Worm (Caenorhabditis elegans) whole organism, young adult: ENCODE results near the gene sqv-3.

Experiments
- B0336.3 ChIP-seq: fragments of 200-800 bp; sonication (Bioruptor generic); IDR thresholded peaks from 2 replicates; pipeline ENCODE4 v1.3.6; 2022; ENCODE audit warnings: missing genetic modification characterization, missing compliant biosample characterization
- C06A6.2 ChIP-seq: fragments of 200-800 bp; sonication (Bioruptor generic); conservative IDR thresholded peaks from 2 replicates; pipeline ENCODE4 v1.3.6; 2022; ENCODE audit warnings: missing genetic modification characterization, missing compliant biosample characterization
- F22D6.2 ChIP-seq: sonication (generic microtip); optimal IDR thresholded peaks from 2 replicates; lab custom pipeline; 2016; ENCODE audit warnings: mild to moderate bottlenecking, missing genetic modification characterization, missing compliant biosample characterization
- F49E8.2 ChIP-seq: sonication (generic microtip); optimal IDR thresholded peaks from 3 replicates; lab custom pipeline; 2017; ENCODE audit warnings: missing genetic modification characterization, mild to moderate bottlenecking, missing compliant biosample characterization, antibody characterized with exemption, moderate library complexity; ENCODE audit not compliant: insufficient read depth
- F52B5.7 ChIP-seq: sonication (generic microtip); optimal IDR thresholded peaks from 2 replicates; lab custom pipeline; 2016; ENCODE audit warnings: mild to moderate bottlenecking, missing genetic modification characterization, missing compliant biosample characterization
- F57A8.1 ChIP-seq: fragments of 200-800 bp; sonication (Bioruptor generic); optimal IDR thresholded peaks from 2 replicates; lab custom pipeline; 2018; ENCODE audit warnings: mild to moderate bottlenecking, missing genetic modification characterization, moderate library complexity, missing compliant biosample characterization
- F57C9.4 ChIP-seq: sonication (generic microtip); optimal IDR thresholded peaks from 2 replicates; lab custom pipeline; 2017; ENCODE audit warnings: mild to moderate bottlenecking, missing genetic modification characterization, missing compliant biosample characterization
- T07F8.4 ChIP-seq: sonication (generic microtip); optimal IDR thresholded peaks from 2 replicates; lab custom pipeline; 2016; ENCODE audit warnings: mild to moderate bottlenecking, missing genetic modification characterization, moderate library complexity, missing compliant biosample characterization
- T26A5.8 ChIP-seq: sonication (generic microtip); optimal IDR thresholded peaks from 2 replicates; lab custom pipeline; 2016; ENCODE audit warnings: missing genetic modification characterization, missing compliant biosample characterization
- Y67H2A.10 ChIP-seq: fragments of 200-800 bp; sonication (Bioruptor generic); conservative IDR thresholded peaks from 2 replicates; pipeline ENCODE4 v1.3.6; 2022; ENCODE audit warnings: missing genetic modification reagents, missing genetic modification characterization, missing compliant biosample characterization
- Y79H2A.3 ChIP-seq: fragments of 200-800 bp; sonication (Bioruptor generic); conservative IDR thresholded peaks from 2 replicates; pipeline ENCODE4 v1.3.6; 2022; ENCODE audit warnings: missing genetic modification reagents, missing genetic modification characterization, missing compliant biosample characterization
- Y95B8A.8 ChIP-seq: fragments of 200-800 bp; sonication (Bioruptor generic); IDR thresholded peaks from 2 replicates; pipeline ENCODE4 v1.3.6; 2022; ENCODE audit warnings: missing genetic modification reagents, missing genetic modification characterization, missing compliant biosample characterization
- ZK185.1 ChIP-seq: sonication (generic microtip); optimal IDR thresholded peaks from 2 replicates; lab custom pipeline; 2016; ENCODE audit warnings: mild to moderate bottlenecking, missing genetic modification characterization, missing compliant biosample characterization; ENCODE audit not compliant: poor library complexity, severe bottlenecking
- athp-1 ChIP-seq: sonication (generic microtip); optimal IDR thresholded peaks from 2 replicates; lab custom pipeline; 2017; ENCODE audit warnings: mild to moderate bottlenecking, missing genetic modification characterization, missing compliant biosample characterization
- attf-6 ChIP-seq: fragments of 200-800 bp; sonication (Bioruptor generic); IDR thresholded peaks from 2 replicates; pipeline ENCODE4 v1.3.6; 2022; ENCODE audit warnings: missing genetic modification reagents, missing genetic modification characterization, missing compliant biosample characterization
- cebp-1 ChIP-seq, 2 experiments: fragments of 200-800 bp in 1 of 2; sonication (Bioruptor generic) in 1 of 2; sonication (generic microtip) in 1 of 2; IDR thresholded peaks in 1 of 2; optimal IDR thresholded peaks in 1 of 2; 2 replicates each; pipeline versions ENCODE4 v1.3.6 to Lab custom; 2017 to 2022; ENCODE audit warnings: missing compliant biosample characterization in 2 of 2, missing genetic modification characterization in 2 of 2, mild to moderate bottlenecking in 1 of 2, missing genetic modification reagents in 1 of 2, moderate library complexity in 1 of 2
- cebp-2 ChIP-seq: fragments of 200-800 bp; sonication (Bioruptor generic); IDR thresholded peaks from 2 replicates; pipeline ENCODE4 v1.3.6; 2022; ENCODE audit warnings: missing genetic modification characterization, missing compliant biosample characterization
- ceh-79 ChIP-seq: sonication (generic microtip); optimal IDR thresholded peaks from 2 replicates; lab custom pipeline; 2017; ENCODE audit warnings: mild to moderate bottlenecking, missing genetic modification characterization, missing compliant biosample characterization
- chd-7 ChIP-seq: sonication (generic microtip); optimal IDR thresholded peaks from 2 replicates; lab custom pipeline; 2016; ENCODE audit warnings: mild to moderate bottlenecking, missing genetic modification characterization, moderate library complexity, missing compliant biosample characterization
- dox-1 ChIP-seq: fragments of 200-800 bp; sonication (Bioruptor generic); IDR thresholded peaks from 2 replicates; pipeline ENCODE4 v1.3.6; 2022; ENCODE audit warnings: missing genetic modification reagents, missing genetic modification characterization, missing compliant biosample characterization
- dpff-1 ChIP-seq: sonication (generic microtip); optimal IDR thresholded peaks from 2 replicates; lab custom pipeline; 2017; ENCODE audit warnings: mild to moderate bottlenecking, missing genetic modification characterization, missing compliant biosample characterization
- dpl-1 ChIP-seq: fragments of 150-350 bp; optimal IDR thresholded peaks from 2 replicates; lab custom pipeline; 2014; ENCODE audit warnings: missing biosample characterization, missing genetic modification reagents, missing genetic modification characterization
- egl-44 ChIP-seq: fragments of 200-800 bp; sonication (Bioruptor generic); IDR thresholded peaks from 2 replicates; pipeline ENCODE4 v1.3.6; 2022; ENCODE audit warnings: missing genetic modification reagents, missing genetic modification characterization, missing compliant biosample characterization
- ekl-4 ChIP-seq: fragments of 200-800 bp; sonication (Bioruptor generic); IDR thresholded peaks from 2 replicates; pipeline ENCODE4 v1.3.6; 2022; ENCODE audit warnings: missing genetic modification reagents, missing genetic modification characterization, missing compliant biosample characterization
- ets-4 ChIP-seq: fragments of 200-800 bp; sonication (Bioruptor generic); optimal IDR thresholded peaks from 2 replicates; lab custom pipeline; 2018; ENCODE audit warnings: mild to moderate bottlenecking, missing genetic modification characterization, missing compliant biosample characterization
- fkh-3 ChIP-seq: sonication (generic microtip); optimal IDR thresholded peaks from 2 replicates; lab custom pipeline; 2016; ENCODE audit warnings: mild to moderate bottlenecking, missing genetic modification characterization, missing compliant biosample characterization
- him-1 ChIP-seq: sonication (generic microtip); optimal IDR thresholded peaks from 2 replicates; lab custom pipeline; 2016; ENCODE audit warnings: missing genotype, missing genetic modification reagents, missing genetic modification characterization, missing compliant biosample characterization
- hlh-12 ChIP-seq: sonication (generic microtip); optimal IDR thresholded peaks from 2 replicates; lab custom pipeline; 2016; ENCODE audit warnings: missing genetic modification characterization, missing compliant biosample characterization
- lin-35 ChIP-seq, 3 experiments: fragments of 150-350 bp in 2 of 3; sonication (generic microtip) in 1 of 3; optimal IDR thresholded peaks; 2 replicates each; lab custom pipeline; 2014 to 2018; ENCODE audit warnings: missing biosample characterization in 3 of 3, missing genetic modification characterization in 3 of 3, missing genetic modification reagents in 3 of 3
- lin-40 ChIP-seq: sonication (generic microtip); optimal IDR thresholded peaks from 2 replicates; lab custom pipeline; 2016; ENCODE audit warnings: missing genetic modification characterization, mild to moderate bottlenecking, missing compliant biosample characterization, missing genotype, missing genetic modification reagents
- lin-54 ChIP-seq: fragments of 200-800 bp; sonication (Bioruptor generic); optimal IDR thresholded peaks from 2 replicates; lab custom pipeline; 2018; ENCODE audit warnings: mild to moderate bottlenecking, missing genetic modification characterization, missing compliant biosample characterization
- lsl-1 ChIP-seq: fragments of 200-800 bp; sonication (Bioruptor generic); optimal IDR thresholded peaks from 2 replicates; lab custom pipeline; 2018; ENCODE audit warnings: mild to moderate bottlenecking, missing genetic modification characterization, moderate library complexity, missing compliant biosample characterization
- lsy-27 ChIP-seq: sonication (generic microtip); optimal IDR thresholded peaks from 2 replicates; lab custom pipeline; 2017; ENCODE audit warnings: missing genetic modification characterization, mild to moderate bottlenecking, missing compliant biosample characterization, antibody characterized with exemption, missing genotype, borderline replicate concordance; ENCODE audit not compliant: insufficient read depth
- mes-4 ChIP-seq: sonication (generic microtip); optimal IDR thresholded peaks from 2 replicates; lab custom pipeline; 2016; ENCODE audit warnings: missing genotype, missing genetic modification characterization, missing compliant biosample characterization
- mxl-1 ChIP-seq: sonication (generic microtip); optimal IDR thresholded peaks from 2 replicates; lab custom pipeline; 2016; ENCODE audit warnings: missing genetic modification characterization, missing compliant biosample characterization
- nfya-2 ChIP-seq: fragments of 200-800 bp; sonication (Bioruptor generic); IDR thresholded peaks from 2 replicates; pipeline ENCODE4 v1.3.6; 2022; ENCODE audit warnings: missing genetic modification reagents, missing genetic modification characterization, missing compliant biosample characterization
- nhr-27 ChIP-seq: fragments of 200-800 bp; sonication (Bioruptor generic); optimal IDR thresholded peaks from 2 replicates; lab custom pipeline; 2018; ENCODE audit warnings: mild to moderate bottlenecking, missing genetic modification characterization, moderate library complexity, missing compliant biosample characterization
- nhr-80 ChIP-seq: sonication (generic microtip); optimal IDR thresholded peaks from 2 replicates; lab custom pipeline; 2016; ENCODE audit warnings: missing genetic modification characterization, missing compliant biosample characterization
- pha-4 ChIP-seq: fragments of 150-350 bp; sonication (generic microtip); optimal IDR thresholded peaks from 2 replicates; lab custom pipeline; 2014; ENCODE audit warnings: missing biosample characterization, missing genetic modification reagents, missing genetic modification characterization
- snpc-3.4 ChIP-seq: sonication (generic microtip); optimal IDR thresholded peaks from 2 replicates; lab custom pipeline; 2017; ENCODE audit warnings: missing genetic modification characterization, mild to moderate bottlenecking, missing compliant biosample characterization, antibody characterized with exemption, moderate library complexity, missing genotype, missing genetic modification reagents
- somi-1 ChIP-seq: fragments of 200-800 bp; sonication (Bioruptor generic); optimal IDR thresholded peaks from 2 replicates; lab custom pipeline; 2018; ENCODE audit warnings: mild to moderate bottlenecking, missing genetic modification characterization, missing compliant biosample characterization
- sptf-2 ChIP-seq: fragments of 200-800 bp; sonication (Bioruptor generic); optimal IDR thresholded peaks from 2 replicates; lab custom pipeline; 2018; ENCODE audit warnings: mild to moderate bottlenecking, missing genetic modification characterization, missing compliant biosample characterization
- tbp1 ChIP-seq: fragments of 200-800 bp; sonication (Bioruptor generic); optimal IDR thresholded peaks from 2 replicates; lab custom pipeline; 2018; ENCODE audit warnings: mild to moderate bottlenecking, missing genetic modification characterization, missing compliant biosample characterization
- tbx-9 ChIP-seq: sonication (generic microtip); optimal IDR thresholded peaks from 2 replicates; lab custom pipeline; 2016; ENCODE audit warnings: borderline replicate concordance, missing genetic modification characterization, inconsistent platforms, missing compliant biosample characterization
- xnd-1 ChIP-seq: sonication (generic microtip); optimal IDR thresholded peaks from 2 replicates; lab custom pipeline; 2016; ENCODE audit warnings: missing genotype, missing genetic modification reagents, missing genetic modification characterization, missing compliant biosample characterization
- ztf-28 ChIP-seq: fragments of 200-800 bp; sonication (Bioruptor generic); IDR thresholded peaks from 2 replicates; pipeline ENCODE4 v1.3.6; 2022; ENCODE audit warnings: missing genetic modification reagents, missing genetic modification characterization, missing compliant biosample characterization
- ztf-3 ChIP-seq: fragments of 200-800 bp; sonication (Bioruptor generic); optimal IDR thresholded peaks from 2 replicates; lab custom pipeline; 2018; ENCODE audit warnings: mild to moderate bottlenecking, missing genetic modification characterization, missing compliant biosample characterization
- ztf-6 ChIP-seq: fragments of 200-800 bp; sonication (Bioruptor generic); IDR thresholded peaks from 2 replicates; pipeline ENCODE4 v1.3.6; 2022; ENCODE audit warnings: missing genetic modification reagents, missing genetic modification characterization, missing compliant biosample characterization

Gene sqv-3

ce11 chrIII:9825073-9825828, 45.1 kb upstream of the sqv-3 start, which contains the start of gene ZK632.9 (continued):
- TF ChIP-seq ztf-28 (no peak), lin-40 (tag; lab: Kevin White, UChicago) (no peak), ztf-3 (GFP tag; lab: Kevin White, UChicago) (no peak), F52B5.7 (tag; lab: Kevin White, UChicago) (no peak), pha-4 (tag; lab: Kevin White, UChicago) (peak; percentile 23), athp-1 (tag; lab: Kevin White, UChicago) (no peak), F49E8.2 (tag; lab: Kevin White, UChicago) (no peak), dpff-1 (tag; lab: Kevin White, UChicago) (no peak), ceh-79 (tag; lab: Kevin White, UChicago) (no peak), nfya-2 (GFP tag; lab: Robert Waterston, UW) (no peak), F57C9.4 (no peak), tbx-9 (tag; lab: Kevin White, UChicago) (peak; percentile 58), T26A5.8 (tag; lab: Kevin White, UChicago) (no peak), ztf-6 (GFP tag; lab: Robert Waterston, UW) (no peak), xnd-1 (tag; lab: Kevin White, UChicago) (peak; percentile 34), mxl-1 (tag; lab: Kevin White, UChicago) (no peak), lsl-1 (no peak), tbp1 (GFP tag; lab: Kevin White, UChicago) (peak; percentile 14), ekl-4 (GFP tag; lab: Robert Waterston, UW) (no peak), lin-54 (no peak), mes-4 (tag; lab: Kevin White, UChicago) (no peak), ZK185.1 (tag; lab: Kevin White, UChicago) (no peak), egl-44 (GFP tag; lab: Robert Waterston, UW) (no peak), Y67H2A.10 (GFP tag; lab: Robert Waterston, UW) (no peak), dox-1 (GFP tag; lab: Robert Waterston, UW) (peak; percentile 31), F57A8.1 (GFP tag; lab: Kevin White, UChicago) (no peak), nhr-27 (no peak), B0336.3 (no peak), him-1 (tag; lab: Kevin White, UChicago) (no peak), lin-35 (GFP tag; optimal IDR thresholded peaks at IDR 0.05; lab: Kevin White, UChicago) (no peak), ets-4 (GFP tag; lab: Kevin White, UChicago) (no peak), somi-1 (GFP tag; lab: Kevin White, UChicago) (no peak), Y79H2A.3 (0 out of 2 replicates have a peak, but pooled peaks have one; percentile 10), sptf-2 (GFP tag; lab: Kevin White, UChicago) (no peak), dpl-1 (no peak), F22D6.2 (tag; lab: Kevin White, UChicago) (no peak), nhr-80 (peak; percentile 60), hlh-12 (no peak), fkh-3 (tag; lab: Kevin White, UChicago) (no peak), lsy-27 (tag; lab: Kevin White, UChicago) (no peak), snpc-3.4 (peak; percentile 26), cebp-1 (GFP tag; IDR thresholded peaks at IDR 0.05; lab: Robert Waterston, UW) (no peak), cebp-1 (tag; optimal IDR thresholded peaks at IDR 0.05; lab: Kevin White, UChicago) (no peak), T07F8.4 (tag; lab: Kevin White, UChicago) (no peak), attf-6 (GFP tag; lab: Robert Waterston, UW) (no peak), C06A6.2 (GFP tag; lab: Robert Waterston, UW) (no peak), Y95B8A.8 (GFP tag; lab: Robert Waterston, UW) (no peak), cebp-2 (no peak), chd-7 (tag; lab: Kevin White, UChicago) (no peak)
